Worm (Caenorhabditis elegans) whole organism, late embryonic: ENCODE results near the gene B0302.5.

ENCODE experiments used
- C38D4.7 ChIP-seq: fragments of 200-800 bp; sonication (Bioruptor generic); optimal IDR thresholded peaks from 2 replicates; lab custom pipeline; 2018; ENCODE audit warnings: mild to moderate bottlenecking, missing genetic modification characterization, moderate library complexity, missing compliant biosample characterization
- F13H6.1 ChIP-seq: sonication (generic microtip); optimal IDR thresholded peaks from 2 replicates; lab custom pipeline; 2016; ENCODE audit warnings: missing genetic modification characterization, missing compliant biosample characterization
- K02D7.2 ChIP-seq: sonication (generic microtip); optimal IDR thresholded peaks from 2 replicates; lab custom pipeline; 2017; ENCODE audit warnings: mild to moderate bottlenecking, missing genetic modification characterization, missing compliant biosample characterization
- K09A11.1 ChIP-seq: sonication (generic microtip); optimal IDR thresholded peaks from 2 replicates; lab custom pipeline; 2017; ENCODE audit warnings: antibody characterized with exemption, mild to moderate bottlenecking, missing genetic modification characterization, missing compliant biosample characterization; ENCODE audit not compliant: insufficient read depth
- Y22D7AL.16 ChIP-seq: sonication (generic microtip); optimal IDR thresholded peaks from 2 replicates; lab custom pipeline; 2016; ENCODE audit warnings: missing genetic modification characterization, missing compliant biosample characterization
- ahr-1 ChIP-seq: sonication (generic microtip); optimal IDR thresholded peaks from 2 replicates; lab custom pipeline; 2016; ENCODE audit warnings: missing genetic modification characterization, missing compliant biosample characterization
- ama-1 ChIP-seq: fragments of 150-350 bp; optimal IDR thresholded peaks from 2 replicates; lab custom pipeline; 2014
- ceh-14 ChIP-seq: sonication (generic microtip); optimal IDR thresholded peaks from 2 replicates; lab custom pipeline; 2016; ENCODE audit warnings: missing genotype, missing genetic modification characterization, missing compliant biosample characterization
- ceh-18 ChIP-seq: sonication (generic microtip); optimal IDR thresholded peaks from 2 replicates; lab custom pipeline; 2016; ENCODE audit warnings: missing genetic modification characterization, missing compliant biosample characterization
- ceh-22 ChIP-seq: sonication (generic microtip); optimal IDR thresholded peaks from 2 replicates; lab custom pipeline; 2017; ENCODE audit warnings: missing biosample characterization, missing genetic modification characterization
- ceh-24 ChIP-seq: sonication (generic microtip); optimal IDR thresholded peaks from 2 replicates; lab custom pipeline; 2016; ENCODE audit warnings: mild to moderate bottlenecking, missing genetic modification characterization, missing compliant biosample characterization
- ceh-30 ChIP-seq: fragments of 150-350 bp; optimal IDR thresholded peaks from 2 replicates; lab custom pipeline; 2014; ENCODE audit warnings: missing biosample characterization, missing genetic modification characterization
- ceh-31 ChIP-seq: sonication (generic microtip); optimal IDR thresholded peaks from 2 replicates; lab custom pipeline; 2016; ENCODE audit warnings: missing genetic modification characterization, missing compliant biosample characterization
- ceh-34 ChIP-seq: sonication (generic microtip); optimal IDR thresholded peaks from 2 replicates; lab custom pipeline; 2016; ENCODE audit warnings: mild to moderate bottlenecking, missing genetic modification characterization, missing compliant biosample characterization
- ceh-45 ChIP-seq: fragments of 200-800 bp; sonication (Bioruptor generic); IDR thresholded peaks from 2 replicates; pipeline ENCODE4 v1.3.6; 2022; ENCODE audit warnings: missing genetic modification reagents, missing genetic modification characterization, missing compliant biosample characterization
- ceh-48 ChIP-seq: sonication (generic microtip); optimal IDR thresholded peaks from 2 replicates; lab custom pipeline; 2016; ENCODE audit warnings: missing genetic modification characterization, inconsistent platforms, missing compliant biosample characterization
- ceh-6 ChIP-seq: fragments of 200-800 bp; sonication (Bioruptor generic); optimal IDR thresholded peaks from 2 replicates; lab custom pipeline; 2018; ENCODE audit warnings: mild to moderate bottlenecking, missing genetic modification characterization, missing compliant biosample characterization
- che-1 ChIP-seq: sonication (generic microtip); optimal IDR thresholded peaks from 2 replicates; lab custom pipeline; 2016; ENCODE audit warnings: mild to moderate bottlenecking, missing genetic modification characterization, missing compliant biosample characterization
- dmd-4 ChIP-seq: sonication (generic microtip); optimal IDR thresholded peaks from 2 replicates; lab custom pipeline; 2016; ENCODE audit warnings: borderline replicate concordance, missing genetic modification characterization, missing compliant biosample characterization
- elt-4 ChIP-seq: sonication (generic microtip); optimal IDR thresholded peaks from 2 replicates; lab custom pipeline; 2016; ENCODE audit warnings: missing genetic modification characterization, missing compliant biosample characterization
- ets-4 ChIP-seq: sonication (generic microtip); optimal IDR thresholded peaks from 2 replicates; lab custom pipeline; 2016; ENCODE audit warnings: missing genetic modification characterization, missing compliant biosample characterization
- fkh-6 ChIP-seq: sonication (generic microtip); optimal IDR thresholded peaks from 2 replicates; lab custom pipeline; 2016; ENCODE audit warnings: missing genetic modification characterization, missing compliant biosample characterization
- gmeb-2 ChIP-seq: sonication (generic microtip); optimal IDR thresholded peaks from 2 replicates; lab custom pipeline; 2016; ENCODE audit warnings: missing genetic modification characterization, inconsistent platforms, missing compliant biosample characterization
- hlh-30 ChIP-seq: sonication (generic microtip); optimal IDR thresholded peaks from 2 replicates; lab custom pipeline; 2017; ENCODE audit warnings: antibody characterized with exemption, missing genetic modification characterization, missing compliant biosample characterization; ENCODE audit not compliant: insufficient read depth
- lim-6 ChIP-seq: sonication (generic microtip); optimal IDR thresholded peaks from 2 replicates; lab custom pipeline; 2016; ENCODE audit warnings: missing genetic modification characterization, missing compliant biosample characterization
- nhr-11 ChIP-seq: fragments of 150-350 bp; optimal IDR thresholded peaks from 2 replicates; lab custom pipeline; 2014; ENCODE audit warnings: missing biosample characterization, missing genetic modification characterization
- nhr-232 ChIP-seq: sonication (generic microtip); optimal IDR thresholded peaks from 2 replicates; lab custom pipeline; 2016; ENCODE audit warnings: missing genetic modification characterization, missing compliant biosample characterization
- npax-4 ChIP-seq: sonication (generic microtip); optimal IDR thresholded peaks from 2 replicates; lab custom pipeline; 2016; ENCODE audit warnings: missing genetic modification characterization, missing compliant biosample characterization
- odd-2 ChIP-seq: sonication (generic microtip); optimal IDR thresholded peaks from 2 replicates; lab custom pipeline; 2017; ENCODE audit warnings: antibody characterized with exemption, mild to moderate bottlenecking, missing genetic modification characterization, missing compliant biosample characterization
- pag-3 ChIP-seq: sonication (generic microtip); optimal IDR thresholded peaks from 2 replicates; lab custom pipeline; 2016; ENCODE audit warnings: missing compliant biosample characterization, missing genetic modification characterization, borderline replicate concordance
- pat-9 ChIP-seq: fragments of 200-800 bp; sonication (Bioruptor generic); optimal IDR thresholded peaks from 2 replicates; lab custom pipeline; 2018; ENCODE audit warnings: mild to moderate bottlenecking, missing genetic modification characterization, moderate library complexity, missing compliant biosample characterization
- pha-2 ChIP-seq: sonication (generic microtip); optimal IDR thresholded peaks from 2 replicates; lab custom pipeline; 2017; ENCODE audit warnings: mild to moderate bottlenecking, missing genetic modification characterization, missing compliant biosample characterization
- ref-2 ChIP-seq: sonication (generic microtip); optimal IDR thresholded peaks from 2 replicates; lab custom pipeline; 2016; ENCODE audit warnings: missing genetic modification characterization, missing compliant biosample characterization
- rnt-1 ChIP-seq: sonication (generic microtip); optimal IDR thresholded peaks from 2 replicates; lab custom pipeline; 2016; ENCODE audit warnings: missing genetic modification characterization, missing compliant biosample characterization
- sdc-2 ChIP-seq: sonication (generic microtip); optimal IDR thresholded peaks from 2 replicates; lab custom pipeline; 2016; ENCODE audit warnings: missing genotype, missing genetic modification characterization, missing compliant biosample characterization
- sox-2 ChIP-seq: fragments of 200-800 bp; sonication (Bioruptor generic); IDR thresholded peaks from 2 replicates; pipeline ENCODE4 v1.3.6; 2022; ENCODE audit warnings: missing genetic modification reagents, missing genetic modification characterization, missing compliant biosample characterization
- sox-4 ChIP-seq: sonication (generic microtip); optimal IDR thresholded peaks from 2 replicates; lab custom pipeline; 2017; ENCODE audit warnings: mild to moderate bottlenecking, missing genetic modification characterization, inconsistent platforms, missing compliant biosample characterization
- syd-9 ChIP-seq: sonication (generic microtip); optimal IDR thresholded peaks from 2 replicates; lab custom pipeline; 2016; ENCODE audit warnings: mild to moderate bottlenecking, missing genetic modification characterization, moderate library complexity, missing compliant biosample characterization
- tbx-2 ChIP-seq: sonication (generic microtip); optimal IDR thresholded peaks from 2 replicates; lab custom pipeline; 2016; ENCODE audit warnings: missing genetic modification characterization, missing compliant biosample characterization
- tbx-7 ChIP-seq: sonication (generic microtip); optimal IDR thresholded peaks from 2 replicates; lab custom pipeline; 2016; ENCODE audit warnings: missing genotype, missing genetic modification characterization, missing compliant biosample characterization
- unc-42 ChIP-seq: sonication (generic microtip); optimal IDR thresholded peaks from 2 replicates; lab custom pipeline; 2016; ENCODE audit warnings: missing genotype, missing genetic modification characterization, missing compliant biosample characterization
- zip-5 ChIP-seq: sonication (generic microtip); optimal IDR thresholded peaks from 2 replicates; lab custom pipeline; 2016; ENCODE audit warnings: missing genetic modification characterization, missing compliant biosample characterization
- ztf-16 ChIP-seq: sonication (generic microtip); optimal IDR thresholded peaks from 2 replicates; lab custom pipeline; 2017; ENCODE audit warnings: missing genetic modification characterization, missing compliant biosample characterization

The B0302.5 gene

ce11 chrX:17234988-17235387 lies 40.1 kb upstream of the B0302.5 start:
- no peak for TF ChIP-seq elt-4 (tag; lab: Kevin White, UChicago)

ce11 chrX:17231348-17231747 lies 36.4 kb upstream of the B0302.5 start, which contains the start of gene T25G12.3:
TSS of gene T25G12.3 (plus strand) at chrX:17231648.
- TF ChIP-seq ceh-48 (tag; lab: Kevin White, UChicago): no peak
- no peak for TF ChIP-seq syd-9
- TF ChIP-seq ama-1 (lab: Kevin White, UChicago): no peak
- TF ChIP-seq pha-2 (tag; lab: Kevin White, UChicago): no peak
- no peak for TF ChIP-seq ceh-45 (GFP tag; lab: Robert Waterston, UW)
- TF ChIP-seq ahr-1: no peak
- TF ChIP-seq, all 69 proteins: peak for 0

- TF ChIP-seq npax-4 (no peak), nhr-232 (no peak), dmd-4 (tag; lab: Kevin White, UChicago) (no peak)
- TF ChIP-seq, all 69 proteins: peak for 0
Measured at ce11 chrX:17230108-17230507, 35.2 kb upstream of the B0302.5 start, which contains the start of gene T25G12.6. TSS of gene T25G12.6 (minus strand) at chrX:17230208.

ce11 chrX:17227376-17227775 lies 32.4 kb upstream of the B0302.5 start:
- TF ChIP-seq lim-6: no peak
- no peak for TF ChIP-seq fkh-6 (tag; lab: Kevin White, UChicago)
- no peak for TF ChIP-seq ceh-6 (GFP tag; lab: Kevin White, UChicago)
- TF ChIP-seq C38D4.7: no peak
- no peak for TF ChIP-seq ceh-34 (tag; lab: Kevin White, UChicago)
- TF ChIP-seq npax-4: no peak
- TF ChIP-seq dmd-4 (tag; lab: Kevin White, UChicago): no peak
- TF ChIP-seq ceh-14: no peak
- TF ChIP-seq tbx-7 (tag; lab: Kevin White, UChicago): no peak
- no peak for TF ChIP-seq tbx-2 (tag; lab: Kevin White, UChicago)
- TF ChIP-seq F13H6.1 (tag; lab: Kevin White, UChicago): no peak
- no peak for TF ChIP-seq hlh-30 (tag; lab: Kevin White, UChicago)

ce11 chrX:17221873-17222525 lies 27.1 kb upstream of the B0302.5 start, which contains the start of gene rab-6.2:
TSS of gene rab-6.2 (plus strand) at chrX:17222475.
- TF ChIP-seq unc-42 (tag; lab: Kevin White, UChicago): peak; percentile 19
- TF ChIP-seq sdc-2 (tag; lab: Kevin White, UChicago): peak; percentile 56
- no peak for TF ChIP-seq ceh-22
- no peak for TF ChIP-seq C38D4.7
- no peak for TF ChIP-seq ztf-16
- TF ChIP-seq ceh-34 (tag; lab: Kevin White, UChicago): peak; percentile 26
- no peak for TF ChIP-seq pag-3 (tag; lab: Kevin White, UChicago)
- no peak for TF ChIP-seq pat-9 (tag; lab: Kevin White, UChicago)
- TF ChIP-seq ceh-18 (tag; lab: Kevin White, UChicago): no peak
- no peak for TF ChIP-seq K02D7.2 (tag; lab: Kevin White, UChicago)
- peak; percentile 45 for TF ChIP-seq ceh-31 (tag; lab: Kevin White, UChicago)
- TF ChIP-seq ceh-30 (tag; lab: Kevin White, UChicago): no peak
- TF ChIP-seq nhr-232: no peak
- peak; percentile 6 for TF ChIP-seq ref-2 (tag; lab: Kevin White, UChicago)
- no peak for TF ChIP-seq ceh-45 (GFP tag; lab: Robert Waterston, UW)
- TF ChIP-seq ama-1 (lab: Kevin White, UChicago): no peak
- TF ChIP-seq sox-2 (GFP tag; lab: Robert Waterston, UW): no peak
- TF ChIP-seq rnt-1 (tag; lab: Kevin White, UChicago): no peak
- no peak for TF ChIP-seq sox-4 (tag; lab: Kevin White, UChicago)
- TF ChIP-seq ceh-24 (tag; lab: Kevin White, UChicago): no peak
- TF ChIP-seq nhr-11 (tag; lab: Kevin White, UChicago): no peak
- TF ChIP-seq K09A11.1 (tag; lab: Kevin White, UChicago): no peak
- no peak for TF ChIP-seq Y22D7AL.16
- no peak for TF ChIP-seq odd-2 (tag; lab: Kevin White, UChicago)
- no peak for TF ChIP-seq syd-9
- no peak for TF ChIP-seq zip-5 (tag; lab: Kevin White, UChicago)
- TF ChIP-seq F13H6.1 (tag; lab: Kevin White, UChicago): no peak
- no peak for TF ChIP-seq ets-4
- peak; percentile 79 for TF ChIP-seq ceh-48 (tag; lab: Kevin White, UChicago)
- TF ChIP-seq che-1: no peak
- no peak for TF ChIP-seq gmeb-2 (tag; lab: Kevin White, UChicago)
